Fruit fly (Drosophila melanogaster) whole organism, adult: ENCODE results near the gene CG5151.

Experiments
- CG11617 ChIP-seq: fragments of 200-800 bp; sonication (Bioruptor generic); optimal IDR thresholded peaks from 2 replicates; lab custom pipeline; 2017; ENCODE audit warnings: mild to moderate bottlenecking, missing biosample characterization, missing genetic modification reagents, missing genetic modification characterization
- CG12768 ChIP-seq: fragments of 200-800 bp; sonication (Bioruptor generic); optimal IDR thresholded peaks from 2 replicates; lab custom pipeline; 2017; ENCODE audit warnings: missing biosample characterization, missing genetic modification characterization, mild to moderate bottlenecking, moderate library complexity, missing genetic modification reagents
- CG14711 ChIP-seq: fragments of 200-800 bp; sonication (Bioruptor generic); optimal IDR thresholded peaks from 2 replicates; lab custom pipeline; 2018; ENCODE audit warnings: missing biosample characterization, mild to moderate bottlenecking, missing genetic modification characterization, moderate library complexity
- CG1620 ChIP-seq: fragments of 200-800 bp; sonication (Bioruptor generic); optimal IDR thresholded peaks from 2 replicates; lab custom pipeline; 2016; ENCODE audit warnings: missing biosample characterization, missing genetic modification characterization
- CG33017 ChIP-seq: fragments of 200-800 bp; sonication (Bioruptor generic); optimal IDR thresholded peaks from 2 replicates; lab custom pipeline; 2018; ENCODE audit warnings: missing biosample characterization, mild to moderate bottlenecking, missing genetic modification characterization, moderate library complexity
- CG5204 ChIP-seq: fragments of 200-800 bp; sonication (Bioruptor generic); optimal IDR thresholded peaks from 2 replicates; lab custom pipeline; 2016; ENCODE audit warnings: missing biosample characterization, missing genetic modification characterization
- CG7045 ChIP-seq: fragments of 200-800 bp; sonication (Bioruptor generic); optimal IDR thresholded peaks from 2 replicates; lab custom pipeline; 2017; ENCODE audit warnings: missing biosample characterization, mild to moderate bottlenecking, missing genetic modification characterization
- CG7101 ChIP-seq: fragments of 200-800 bp; sonication (Bioruptor generic); optimal IDR thresholded peaks from 2 replicates; lab custom pipeline; 2018; ENCODE audit warnings: missing biosample characterization, mild to moderate bottlenecking, missing genetic modification characterization, moderate library complexity
- Clk ChIP-seq: fragments of 200-800 bp; sonication (Bioruptor generic); optimal IDR thresholded peaks from 2 replicates; lab custom pipeline; 2017; ENCODE audit warnings: missing biosample characterization, missing genetic modification characterization
- Crg-1 ChIP-seq: fragments of 200-800 bp; sonication (Bioruptor generic); optimal IDR thresholded peaks from 2 replicates; lab custom pipeline; 2016; ENCODE audit warnings: missing biosample characterization, missing genetic modification characterization
- Hr96 ChIP-seq: fragments of 200-800 bp; sonication (Bioruptor generic); optimal IDR thresholded peaks from 2 replicates; lab custom pipeline; 2016; ENCODE audit warnings: missing biosample characterization, missing genetic modification characterization
- Mnt ChIP-seq: fragments of 200-800 bp; sonication (Bioruptor generic); optimal IDR thresholded peaks from 2 replicates; lab custom pipeline; 2016; ENCODE audit warnings: missing biosample characterization, mild to moderate bottlenecking, missing genetic modification characterization
- bab1 ChIP-seq: fragments of 200-800 bp; sonication (Bioruptor generic); optimal IDR thresholded peaks from 3 replicates; lab custom pipeline; 2019; ENCODE audit warnings: missing biosample characterization, mild to moderate bottlenecking, missing genetic modification characterization, moderate library complexity
- cic ChIP-seq: fragments of 200-800 bp; sonication (Bioruptor generic); optimal IDR thresholded peaks from 2 replicates; lab custom pipeline; 2017; ENCODE audit warnings: missing biosample characterization, mild to moderate bottlenecking, missing genetic modification characterization, moderate library complexity
- cnc ChIP-seq, 2 experiments: fragments of >200 bp; optimal IDR thresholded peaks; 2 replicates each; lab custom pipeline; 2017
- kay ChIP-seq: fragments of 200-800 bp; sonication (Bioruptor generic); peaks from one replicate; lab custom pipeline; 2016; ENCODE audit warnings: missing biosample characterization, missing genetic modification characterization, borderline replicate concordance
- ovo ChIP-seq: fragments of 200-800 bp; sonication (Bioruptor generic); optimal IDR thresholded peaks from 2 replicates; lab custom pipeline; 2016; ENCODE audit warnings: missing biosample characterization, missing genetic modification characterization
- pad ChIP-seq: fragments of 200-800 bp; sonication (Bioruptor generic); optimal IDR thresholded peaks from 3 replicates; lab custom pipeline; 2017; ENCODE audit warnings: missing biosample characterization, missing genetic modification characterization, mild to moderate bottlenecking, moderate library complexity, missing genetic modification reagents
- tj ChIP-seq: fragments of 200-800 bp; sonication (Bioruptor generic); optimal IDR thresholded peaks from 3 replicates; lab custom pipeline; 2017; ENCODE audit warnings: missing biosample characterization, mild to moderate bottlenecking, missing genetic modification characterization, moderate library complexity
- toe ChIP-seq: fragments of 200-800 bp; sonication (Bioruptor generic); optimal IDR thresholded peaks from 2 replicates; lab custom pipeline; 2016; ENCODE audit warnings: missing biosample characterization, missing genetic modification characterization

Gene CG5151

dm6 chr3L:16136819-16137553 lies 27.5 kb downstream of the CG5151 start:
- TF ChIP-seq cic (GFP tag; lab: Kevin White, UChicago) (peak; percentile 41), CG1620 (GFP tag; lab: Kevin White, UChicago) (no peak), CG7045 (GFP tag; lab: Kevin White, UChicago) (no peak), toe (no peak), CG12768 (GFP tag; lab: Kevin White, UChicago) (no peak)

- TF ChIP-seq ovo (no peak), CG12768 (GFP tag; lab: Kevin White, UChicago) (no peak), Mnt (GFP tag; lab: Kevin White, UChicago) (no peak), CG1620 (GFP tag; lab: Kevin White, UChicago) (no peak), CG11617 (GFP tag; lab: Kevin White, UChicago) (no peak), cic (GFP tag; lab: Kevin White, UChicago) (no peak), Hr96 (GFP tag; lab: Kevin White, UChicago) (no peak), pad (GFP tag; lab: Kevin White, UChicago) (no peak)
Observed at dm6 chr3L:16132067-16132418, 32.5 kb downstream of the CG5151 start.

dm6 chr3L:16131264-16132066 lies 33.0 kb downstream of the CG5151 start, which contains the start of the genes Trs20 and elg1:
Trs20 (minus strand) TSS chr3L:16131632.
elg1 (plus strand) TSS chr3L:16132028.
- TF ChIP-seq CG12768 (GFP tag; lab: Kevin White, UChicago) (peak; percentile 81), CG11617 (GFP tag; lab: Kevin White, UChicago) (peak; percentile 67), CG1620 (GFP tag; lab: Kevin White, UChicago) (peak; percentile 38), Crg-1 (GFP tag; lab: Kevin White, UChicago) (peak; percentile 82), CG7045 (GFP tag; lab: Kevin White, UChicago) (peak; percentile 56), bab1 (GFP tag; lab: Kevin White, UChicago) (no peak), cnc (optimal IDR thresholded peaks at IDR 0.05; lab: Kevin White, UChicago) (no peak), pad (GFP tag; lab: Kevin White, UChicago) (peak; percentile 81), CG33017 (tag; lab: Kevin White, UChicago) (peak; percentile 72), toe (no peak), CG14711 (tag; lab: Kevin White, UChicago) (peak; percentile 71), cic (GFP tag; lab: Kevin White, UChicago) (peak; percentile 24), ovo (peak; percentile 58), tj (GFP tag; lab: Kevin White, UChicago) (peak; percentile 37), Mnt (GFP tag; lab: Kevin White, UChicago) (peak; percentile 73), CG7101 (peak; percentile 79)

- TF ChIP-seq Crg-1 (GFP tag; lab: Kevin White, UChicago): peak; percentile 29
- peak; percentile 48 for TF ChIP-seq Mnt (GFP tag; lab: Kevin White, UChicago)
- no peak for TF ChIP-seq Hr96 (GFP tag; lab: Kevin White, UChicago)
- no peak for TF ChIP-seq kay (GFP tag; lab: Kevin White, UChicago)
- no peak for TF ChIP-seq CG1620 (GFP tag; lab: Kevin White, UChicago)
- TF ChIP-seq CG5204 (GFP tag; lab: Kevin White, UChicago): no peak
- peak; percentile 34 for TF ChIP-seq CG11617 (GFP tag; lab: Kevin White, UChicago)
- no peak for TF ChIP-seq Clk
- peak; percentile 24 for TF ChIP-seq bab1 (GFP tag; lab: Kevin White, UChicago)
- TF ChIP-seq toe: no peak
- TF ChIP-seq CG7045 (GFP tag; lab: Kevin White, UChicago): no peak
- no peak for TF ChIP-seq CG33017 (tag; lab: Kevin White, UChicago)
- TF ChIP-seq tj (GFP tag; lab: Kevin White, UChicago): no peak
- TF ChIP-seq cnc (optimal IDR thresholded peaks at IDR 0.05; lab: Kevin White, UChicago): no peak
- TF ChIP-seq ovo: peak; percentile 16
- peak; percentile 37 for TF ChIP-seq CG7101
- TF ChIP-seq pad (GFP tag; lab: Kevin White, UChicago): no peak
- TF ChIP-seq CG14711 (tag; lab: Kevin White, UChicago): peak; percentile 88
- TF ChIP-seq cic (GFP tag; lab: Kevin White, UChicago): peak; percentile 27
- no peak for TF ChIP-seq CG12768 (GFP tag; lab: Kevin White, UChicago)
Observed at dm6 chr3L:16128973-16129745, 35.3 kb downstream of the CG5151 start, which contains the start of gene SsRbeta. SsRbeta (plus strand) TSS chr3L:16129617.

dm6 chr3L:16128481-16128972 lies 36.0 kb downstream of the CG5151 start, which contains the start of gene Pgm1:
Pgm1 (minus strand) TSS chr3L:16128531.
- TF ChIP-seq tj (GFP tag; lab: Kevin White, UChicago) (peak; percentile 93), cnc (optimal IDR thresholded peaks at IDR 0.05; lab: Kevin White, UChicago) (no peak), kay (GFP tag; lab: Kevin White, UChicago) (no peak), CG11617 (GFP tag; lab: Kevin White, UChicago) (peak; percentile 90), CG1620 (GFP tag; lab: Kevin White, UChicago) (peak; percentile 89), Mnt (GFP tag; lab: Kevin White, UChicago) (peak; percentile 90), bab1 (GFP tag; lab: Kevin White, UChicago) (peak; percentile 93), CG33017 (tag; lab: Kevin White, UChicago) (peak; percentile 88), CG5204 (GFP tag; lab: Kevin White, UChicago) (no peak), ovo (peak; percentile 32), Crg-1 (GFP tag; lab: Kevin White, UChicago) (peak; percentile 76), cic (GFP tag; lab: Kevin White, UChicago) (peak; percentile 83), CG7045 (GFP tag; lab: Kevin White, UChicago) (peak; percentile 86), pad (GFP tag; lab: Kevin White, UChicago) (peak; percentile 72), Clk (peak; percentile 71), CG7101 (peak; percentile 79), CG12768 (GFP tag; lab: Kevin White, UChicago) (peak; percentile 92), Hr96 (GFP tag; lab: Kevin White, UChicago) (peak; percentile 93), toe (peak; percentile 90), CG14711 (tag; lab: Kevin White, UChicago) (no peak)
